Fruit fly (Drosophila melanogaster) whole organism, prepupa: ENCODE results near the gene Cpr76Bc.
A peak's percentile ranks its signal among the peaks of the same experiment; 100 is the strongest.

Experiments
- Blimp-1 ChIP-seq: fragments of 200-800 bp; sonication (Bioruptor generic); optimal IDR thresholded peaks from 3 replicates; lab custom pipeline; 2017; ENCODE audit warnings: missing biosample characterization, missing genetic modification characterization, mild to moderate bottlenecking, moderate library complexity, missing genetic modification reagents
- CG10631 ChIP-seq: fragments of 200-800 bp; sonication (Bioruptor generic); optimal IDR thresholded peaks from 2 replicates; lab custom pipeline; 2016; ENCODE audit warnings: missing biosample characterization, missing genetic modification characterization
- CG10669 ChIP-seq: fragments of 200-800 bp; sonication (Bioruptor generic); optimal IDR thresholded peaks from 3 replicates; lab custom pipeline; 2018; ENCODE audit warnings: missing biosample characterization, mild to moderate bottlenecking, missing genetic modification characterization, moderate library complexity
- CG11762 ChIP-seq: fragments of 200-800 bp; sonication (Bioruptor generic); optimal IDR thresholded peaks from 3 replicates; lab custom pipeline; 2016; ENCODE audit warnings: missing biosample characterization, missing genetic modification characterization; ENCODE audit not compliant: insufficient read depth
- CG11902 ChIP-seq: fragments of 200-800 bp; sonication (Bioruptor generic); optimal IDR thresholded peaks from 3 replicates; lab custom pipeline; 2016; ENCODE audit warnings: missing biosample characterization, missing genetic modification characterization
- CG1621 ChIP-seq: fragments of 200-800 bp; sonication (Bioruptor generic); optimal IDR thresholded peaks from 3 replicates; lab custom pipeline; 2018; ENCODE audit warnings: missing biosample characterization, mild to moderate bottlenecking, missing genetic modification characterization
- CG16779 ChIP-seq: fragments of 200-800 bp; sonication (Bioruptor generic); optimal IDR thresholded peaks from 3 replicates; lab custom pipeline; 2017; ENCODE audit warnings: missing biosample characterization, mild to moderate bottlenecking, missing genetic modification characterization
- CG31627 ChIP-seq: fragments of 200-800 bp; sonication (Bioruptor generic); optimal IDR thresholded peaks from 3 replicates; lab custom pipeline; 2016; ENCODE audit warnings: missing biosample characterization, missing genetic modification characterization
- CG32006 ChIP-seq: fragments of 200-800 bp; sonication (Bioruptor generic); optimal IDR thresholded peaks from 3 replicates; lab custom pipeline; 2017; ENCODE audit warnings: missing biosample characterization, mild to moderate bottlenecking, missing genetic modification characterization
- CG34406 ChIP-seq: fragments of 200-800 bp; sonication (Bioruptor generic); optimal IDR thresholded peaks from 3 replicates; lab custom pipeline; 2016; ENCODE audit warnings: missing biosample characterization, missing genetic modification characterization
- CG4318 ChIP-seq: fragments of 200-800 bp; sonication (Bioruptor generic); optimal IDR thresholded peaks from 3 replicates; lab custom pipeline; 2017; ENCODE audit warnings: missing biosample characterization, mild to moderate bottlenecking, missing genetic modification characterization
- CG6163 ChIP-seq: fragments of 200-800 bp; sonication (Bioruptor generic); IDR thresholded peaks from 3 replicates; pipeline ENCODE4 v1.3.6; 2022; ENCODE audit warnings: missing biosample characterization, missing genetic modification characterization
- CG6276 ChIP-seq: fragments of 200-800 bp; sonication (Bioruptor generic); optimal IDR thresholded peaks from 2 replicates; lab custom pipeline; 2017; ENCODE audit warnings: missing biosample characterization, mild to moderate bottlenecking, missing genetic modification characterization
- CG6792 ChIP-seq: fragments of 200-800 bp; sonication (Bioruptor generic); optimal IDR thresholded peaks from 3 replicates; lab custom pipeline; 2016; ENCODE audit warnings: missing biosample characterization, missing genetic modification characterization
- CG6808 ChIP-seq: fragments of 200-800 bp; sonication (Bioruptor generic); optimal IDR thresholded peaks from 3 replicates; lab custom pipeline; 2017; ENCODE audit warnings: missing biosample characterization, missing genetic modification characterization, mild to moderate bottlenecking, moderate library complexity, missing genetic modification reagents
- CG6854 ChIP-seq: fragments of 200-800 bp; sonication (Bioruptor generic); optimal IDR thresholded peaks from 2 replicates; lab custom pipeline; 2017; ENCODE audit warnings: missing biosample characterization, mild to moderate bottlenecking, missing genetic modification characterization
- CG8119 ChIP-seq: fragments of 200-800 bp; sonication (Bioruptor generic); IDR thresholded peaks from 3 replicates; pipeline ENCODE4 v1.3.6; 2022; ENCODE audit warnings: missing biosample characterization, missing genetic modification characterization
- CG8319 ChIP-seq: fragments of 200-800 bp; sonication (Bioruptor generic); optimal IDR thresholded peaks from 3 replicates; lab custom pipeline; 2016; ENCODE audit warnings: missing biosample characterization, missing genetic modification characterization
- Eip75B ChIP-seq: fragments of 200-800 bp; sonication (Bioruptor generic); optimal IDR thresholded peaks from 3 replicates; lab custom pipeline; 2016; ENCODE audit warnings: missing biosample characterization, missing genetic modification characterization
- Eip78C ChIP-seq: fragments of 200-800 bp; sonication (Bioruptor generic); peaks from one replicate; lab custom pipeline; 2016; ENCODE audit warnings: missing biosample characterization, missing genetic modification characterization
- Eip93F ChIP-seq: fragments of 200-800 bp; sonication (Bioruptor generic); optimal IDR thresholded peaks from 2 replicates; lab custom pipeline; 2016; ENCODE audit warnings: missing biosample characterization, mild to moderate bottlenecking, missing genetic modification characterization
- Ets21C ChIP-seq: fragments of 200-800 bp; sonication (Bioruptor generic); optimal IDR thresholded peaks from 3 replicates; lab custom pipeline; 2016; ENCODE audit warnings: missing biosample characterization, missing genetic modification characterization
- Gug ChIP-seq: fragments of 200-800 bp; sonication (Bioruptor generic); IDR thresholded peaks from 2 replicates; pipeline ENCODE4 v1.3.6; 2022; ENCODE audit warnings: missing biosample characterization, missing genetic modification characterization
- Hr38 ChIP-seq: sonication (Bioruptor generic); optimal IDR thresholded peaks from 2 replicates; lab custom pipeline; 2016; ENCODE audit warnings: missing biosample characterization, missing genetic modification characterization
- Hr39 ChIP-seq: fragments of 200-800 bp; sonication (Bioruptor generic); optimal IDR thresholded peaks from 2 replicates; lab custom pipeline; 2016; ENCODE audit warnings: missing biosample characterization, missing genetic modification characterization
- Hr4 ChIP-seq: fragments of 200-800 bp; sonication (Bioruptor generic); optimal IDR thresholded peaks from 3 replicates; lab custom pipeline; 2016; ENCODE audit warnings: missing biosample characterization, missing genetic modification characterization
- Lpt ChIP-seq: fragments of 200-800 bp; sonication (Bioruptor generic); optimal IDR thresholded peaks from 3 replicates; lab custom pipeline; 2016; ENCODE audit warnings: missing biosample characterization, missing genetic modification characterization
- OdsH ChIP-seq: fragments of 200-800 bp; sonication (Bioruptor generic); optimal IDR thresholded peaks from 3 replicates; lab custom pipeline; 2016; ENCODE audit warnings: missing biosample characterization, missing genetic modification characterization
- Smox ChIP-seq: fragments of 200-800 bp; sonication (Bioruptor generic); optimal IDR thresholded peaks from 3 replicates; lab custom pipeline; 2016; ENCODE audit warnings: missing biosample characterization, missing genetic modification characterization
- Sox102F ChIP-seq: fragments of 200-800 bp; sonication (Bioruptor generic); optimal IDR thresholded peaks from 2 replicates; lab custom pipeline; 2016; ENCODE audit warnings: missing biosample characterization, mild to moderate bottlenecking, missing genetic modification characterization
- acj6 ChIP-seq: fragments of 200-800 bp; sonication (Bioruptor generic); optimal IDR thresholded peaks from 3 replicates; lab custom pipeline; 2016; ENCODE audit warnings: missing biosample characterization, missing genetic modification characterization
- cyc ChIP-seq: fragments of 200-800 bp; sonication (Bioruptor generic); optimal IDR thresholded peaks from 3 replicates; lab custom pipeline; 2016; ENCODE audit warnings: missing biosample characterization, missing genetic modification characterization
- dac ChIP-seq: fragments of 200-800 bp; sonication (Bioruptor generic); optimal IDR thresholded peaks from 2 replicates; lab custom pipeline; 2017; ENCODE audit warnings: missing biosample characterization, mild to moderate bottlenecking, missing genetic modification characterization
- dsx ChIP-seq: fragments of 200-800 bp; optimal IDR thresholded peaks from 3 replicates; lab custom pipeline; 2019; ENCODE audit warnings: missing biosample characterization, mild to moderate bottlenecking, missing genetic modification characterization, moderate library complexity; ENCODE audit not compliant: poor library complexity, severe bottlenecking
- eg ChIP-seq: fragments of 200-800 bp; sonication (Bioruptor generic); IDR thresholded peaks from 3 replicates; pipeline ENCODE4 v1.3.6; 2022; ENCODE audit warnings: missing biosample characterization, missing genetic modification characterization
- esn ChIP-seq: fragments of 200-800 bp; sonication (Bioruptor generic); optimal IDR thresholded peaks from 2 replicates; lab custom pipeline; 2016; ENCODE audit warnings: missing biosample characterization, mild to moderate bottlenecking, missing genetic modification characterization, moderate library complexity
- fd59A ChIP-seq: fragments of 200-800 bp; sonication (Bioruptor generic); optimal IDR thresholded peaks from 2 replicates; lab custom pipeline; 2017; ENCODE audit warnings: missing biosample characterization, mild to moderate bottlenecking, missing genetic modification characterization, missing genetic modification reagents
- fkh ChIP-seq: fragments of 200-800 bp; sonication (Bioruptor generic); optimal IDR thresholded peaks from 3 replicates; lab custom pipeline; 2017; ENCODE audit warnings: missing biosample characterization, mild to moderate bottlenecking, missing genetic modification characterization, moderate library complexity
- lz ChIP-seq: fragments of 200-800 bp; sonication (Bioruptor generic); optimal IDR thresholded peaks from 3 replicates; lab custom pipeline; 2016; ENCODE audit warnings: missing biosample characterization, missing genetic modification characterization
- net ChIP-seq: fragments of 200-800 bp; sonication (Bioruptor generic); optimal IDR thresholded peaks from 3 replicates; lab custom pipeline; 2016; ENCODE audit warnings: missing biosample characterization, missing genetic modification characterization
- pdm3 ChIP-seq: fragments of 200-800 bp; sonication (Bioruptor generic); optimal IDR thresholded peaks from 3 replicates; lab custom pipeline; 2016; ENCODE audit warnings: missing biosample characterization, missing genetic modification characterization
- salr ChIP-seq, 2 experiments: fragments of 200-800 bp; sonication (Bioruptor generic); optimal IDR thresholded peaks; 3 replicates each; lab custom pipeline; 2016 to 2018; ENCODE audit warnings: missing biosample characterization in 2 of 2, missing genetic modification characterization in 2 of 2, mild to moderate bottlenecking in 1 of 2
- spab ChIP-seq: fragments of 200-800 bp; sonication (Bioruptor generic); optimal IDR thresholded peaks from 2 replicates; lab custom pipeline; 2017; ENCODE audit warnings: missing biosample characterization, mild to moderate bottlenecking, missing genetic modification characterization, missing genetic modification reagents
- ss ChIP-seq, 2 experiments: fragments of 200-800 bp; sonication (Bioruptor generic); optimal IDR thresholded peaks; 2 replicates in 1 of 2; 3 replicates in 1 of 2; lab custom pipeline; 2017 to 2018; ENCODE audit warnings: mild to moderate bottlenecking in 2 of 2, missing biosample characterization in 2 of 2, missing genetic modification characterization in 2 of 2, moderate library complexity in 1 of 2
- svp ChIP-seq: fragments of 200-800 bp; sonication (Bioruptor generic); peaks from one replicate; lab custom pipeline; 2016; ENCODE audit warnings: missing biosample characterization, missing genetic modification characterization
- topi ChIP-seq: fragments of 200-800 bp; sonication (Bioruptor generic); optimal IDR thresholded peaks from 3 replicates; lab custom pipeline; 2016; ENCODE audit warnings: missing biosample characterization, missing genetic modification characterization

Cpr76Bc gene

dm6 chr3L:19569407-19569806, 48.7 kb downstream of the Cpr76Bc start:
- no peak for TF ChIP-seq spab (GFP tag; lab: Kevin White, UChicago)
- TF ChIP-seq Eip75B (GFP tag; lab: Kevin White, UChicago) = no peak
- TF ChIP-seq, all 60 proteins: peak for 0

- TF ChIP-seq Blimp-1 (no peak), CG34406 (no peak), CG11762 (no peak), Eip78C (GFP tag; lab: Kevin White, UChicago) (no peak), CG32006 (GFP tag; lab: Kevin White, UChicago) (no peak), CG4318 (GFP tag; lab: Kevin White, UChicago) (no peak), Gug (GFP tag; lab: Robert Waterston, UW) (no peak), fkh (GFP tag; lab: Kevin White, UChicago) (no peak), Eip93F (no peak), CG6276 (no peak), Hr4 (GFP tag; lab: Kevin White, UChicago) (no peak), CG10631 (GFP tag; lab: Kevin White, UChicago) (no peak), CG8319 (GFP tag; lab: Kevin White, UChicago) (no peak), CG1621 (no peak), CG10669 (GFP tag; lab: Kevin White, UChicago) (no peak), ss (GFP tag; optimal IDR thresholded peaks at IDR 0.05; lab: Kevin White, UChicago) (no peak), Hr39 (GFP tag; lab: Kevin White, UChicago) (no peak), CG6792 (GFP tag; lab: Kevin White, UChicago) (no peak), svp (GFP tag; lab: Kevin White, UChicago) (no peak), CG6854 (GFP tag; lab: Kevin White, UChicago) (no peak)
Measured at dm6 chr3L:19574452-19574851, 53.7 kb downstream of the Cpr76Bc start.

dm6 chr3L:19575650-19576049, 54.9 kb downstream of the Cpr76Bc start:
- no peak for TF ChIP-seq dsx
- TF ChIP-seq topi (GFP tag; lab: Kevin White, UChicago) = no peak
- no peak for TF ChIP-seq fd59A (GFP tag; lab: Kevin White, UChicago)
- TF ChIP-seq CG8319 (GFP tag; lab: Kevin White, UChicago) = no peak
- TF ChIP-seq OdsH = no peak
- no peak for TF ChIP-seq CG10669 (GFP tag; lab: Kevin White, UChicago)
- no peak for TF ChIP-seq CG16779 (tag; lab: Kevin White, UChicago)
- TF ChIP-seq cyc = no peak
- TF ChIP-seq Blimp-1 = no peak
- peak; percentile 44 for TF ChIP-seq esn (GFP tag; lab: Kevin White, UChicago)
- no peak for TF ChIP-seq CG32006 (GFP tag; lab: Kevin White, UChicago)
- TF ChIP-seq CG6163 = no peak
- TF ChIP-seq Gug (GFP tag; lab: Robert Waterston, UW) = no peak
- no peak for TF ChIP-seq CG11902 (GFP tag; lab: Kevin White, UChicago)
- peak; percentile 14 for TF ChIP-seq Smox (GFP tag; lab: Kevin White, UChicago)
- no peak for TF ChIP-seq net (GFP tag; lab: Kevin White, UChicago)
- TF ChIP-seq Eip75B (GFP tag; lab: Kevin White, UChicago) = no peak
- TF ChIP-seq CG6792 (GFP tag; lab: Kevin White, UChicago) = peak; percentile 14
- no peak for TF ChIP-seq CG1621
- no peak for TF ChIP-seq CG11762
- TF ChIP-seq salr (GFP tag; optimal IDR thresholded peaks at IDR 0.05; lab: Kevin White, UChicago) = no peak
- TF ChIP-seq Hr38 (GFP tag; lab: Kevin White, UChicago) = no peak
- TF ChIP-seq Ets21C (GFP tag; lab: Kevin White, UChicago) = no peak
- TF ChIP-seq CG8119 (GFP tag; lab: Robert Waterston, UW) = no peak
- TF ChIP-seq spab (GFP tag; lab: Kevin White, UChicago) = no peak
- no peak for TF ChIP-seq Eip93F
- TF ChIP-seq pdm3 = peak; percentile 4
- no peak for TF ChIP-seq Lpt (GFP tag; lab: Kevin White, UChicago)
- TF ChIP-seq Eip78C (GFP tag; lab: Kevin White, UChicago) = peak; percentile 20
- TF ChIP-seq fkh (GFP tag; lab: Kevin White, UChicago) = peak; percentile 94
- no peak for TF ChIP-seq acj6 (GFP tag; lab: Kevin White, UChicago)
- no peak for TF ChIP-seq eg (GFP tag; lab: Robert Waterston, UW)
- TF ChIP-seq CG31627 = peak; percentile 3
- no peak for TF ChIP-seq lz (GFP tag; lab: Kevin White, UChicago)
- peak; percentile 30 for TF ChIP-seq Sox102F
- no peak for TF ChIP-seq CG6854 (GFP tag; lab: Kevin White, UChicago)
- no peak for TF ChIP-seq Hr4 (GFP tag; lab: Kevin White, UChicago)
- TF ChIP-seq CG6808 (GFP tag; lab: Kevin White, UChicago) = no peak
- TF ChIP-seq dac (GFP tag; lab: Kevin White, UChicago) = no peak
